Worm (Caenorhabditis elegans) whole organism, L1 larva: ENCODE results near the gene rpl-34.

Experiments used
- C04F5.9 ChIP-seq: sonication (generic microtip); optimal IDR thresholded peaks from 2 replicates; lab custom pipeline; 2016; ENCODE audit warnings: missing genetic modification characterization, missing compliant biosample characterization
- C16A3.4 ChIP-seq: fragments of 150-350 bp; optimal IDR thresholded peaks from 2 replicates; lab custom pipeline; 2014; ENCODE audit warnings: missing biosample characterization, missing genetic modification characterization
- F16B12.6 ChIP-seq: fragments of 150-350 bp; optimal IDR thresholded peaks from 2 replicates; lab custom pipeline; 2014; ENCODE audit warnings: missing biosample characterization, missing genetic modification characterization
- blmp-1 ChIP-seq: fragments of 150-350 bp; optimal IDR thresholded peaks from 2 replicates; lab custom pipeline; 2014; ENCODE audit warnings: missing biosample characterization, missing genetic modification characterization
- ceh-63 ChIP-seq: fragments of 200-800 bp; sonication (Bioruptor generic); optimal IDR thresholded peaks from 2 replicates; lab custom pipeline; 2018; ENCODE audit warnings: mild to moderate bottlenecking, missing genetic modification characterization, missing compliant biosample characterization
- ceh-8 ChIP-seq: fragments of 200-800 bp; sonication (Bioruptor generic); optimal IDR thresholded peaks from 2 replicates; lab custom pipeline; 2018; ENCODE audit warnings: mild to moderate bottlenecking, missing genetic modification characterization, moderate library complexity, missing compliant biosample characterization
- ceh-82 ChIP-seq, 3 experiments: fragments of 150-350 bp in 1 of 3; sonication (generic microtip) in 2 of 3; optimal IDR thresholded peaks; 2 replicates each; lab custom pipeline; 2014 to 2017; ENCODE audit warnings: missing biosample characterization in 3 of 3, missing genetic modification characterization in 3 of 3
- ceh-90 ChIP-seq: sonication (generic microtip); optimal IDR thresholded peaks from 2 replicates; lab custom pipeline; 2016; ENCODE audit warnings: missing genetic modification characterization, missing compliant biosample characterization
- dpl-1 ChIP-seq, 3 experiments: fragments of 150-350 bp in 2 of 3; sonication (generic microtip) in 1 of 3; optimal IDR thresholded peaks; 2 replicates each; lab custom pipeline; 2014 to 2017; ENCODE audit warnings: missing biosample characterization in 3 of 3, missing genetic modification characterization in 3 of 3, missing genetic modification reagents in 3 of 3
- efl-1 ChIP-seq, 4 experiments: fragments of 150-350 bp; optimal IDR thresholded peaks in 3 of 4; peaks in 1 of 4; 1 replicate in 1 of 4; 2 replicates in 3 of 4; lab custom pipeline; 2014; ENCODE audit warnings: missing biosample characterization in 2 of 4, missing genetic modification characterization in 2 of 4, missing genetic modification reagents in 2 of 4
- elt-2 ChIP-seq: sonication (generic microtip); optimal IDR thresholded peaks from 2 replicates; lab custom pipeline; 2016; ENCODE audit warnings: missing genetic modification characterization, mild to moderate bottlenecking, inconsistent platforms, missing compliant biosample characterization, missing genetic modification reagents
- elt-3 ChIP-seq, 6 experiments: fragments of 150-350 bp in 1 of 6; sonication (generic microtip); optimal IDR thresholded peaks; 2 replicates each; lab custom pipeline; 2017 to 2018; ENCODE audit warnings: missing biosample characterization in 6 of 6, missing genetic modification characterization in 6 of 6, inconsistent platforms in 1 of 6
- ets-5 ChIP-seq: fragments of 200-800 bp; sonication (Bioruptor generic); IDR thresholded peaks from 2 replicates; pipeline ENCODE4 v1.3.6; 2022; ENCODE audit warnings: missing genetic modification characterization, missing compliant biosample characterization
- fos-1 ChIP-seq: fragments of 150-350 bp; optimal IDR thresholded peaks from 2 replicates; lab custom pipeline; 2014; ENCODE audit warnings: missing biosample characterization, missing genetic modification characterization
- lin-14 ChIP-seq: fragments of 200-800 bp; sonication (Bioruptor generic); optimal IDR thresholded peaks from 2 replicates; lab custom pipeline; 2018; ENCODE audit warnings: mild to moderate bottlenecking, missing genetic modification characterization, moderate library complexity, missing compliant biosample characterization
- lin-15B ChIP-seq: fragments of 150-350 bp; sonication (generic microtip); optimal IDR thresholded peaks from 3 replicates; lab custom pipeline; 2014; ENCODE audit warnings: missing biosample characterization, missing genetic modification characterization
- lin-35 ChIP-seq, 2 experiments: fragments of 150-350 bp; optimal IDR thresholded peaks; 2 replicates each; lab custom pipeline; 2014; ENCODE audit warnings: missing biosample characterization in 2 of 2, missing genetic modification characterization in 2 of 2, missing genetic modification reagents in 2 of 2
- lir-3 ChIP-seq: sonication (generic microtip); optimal IDR thresholded peaks from 2 replicates; lab custom pipeline; 2016; ENCODE audit warnings: mild to moderate bottlenecking, missing genetic modification characterization, moderate library complexity, missing compliant biosample characterization; ENCODE audit not compliant: poor library complexity
- lsy-2 ChIP-seq, 2 experiments: fragments of 150-350 bp; optimal IDR thresholded peaks; 2 replicates each; lab custom pipeline; 2014; ENCODE audit warnings: missing biosample characterization in 2 of 2, missing genetic modification characterization in 2 of 2
- mab-9 ChIP-seq: fragments of 200-800 bp; sonication (Bioruptor generic); IDR thresholded peaks from 2 replicates; pipeline ENCODE4 v1.3.6; 2022; ENCODE audit warnings: missing genetic modification reagents, missing genetic modification characterization, missing compliant biosample characterization
- nhr-20 ChIP-seq: sonication (generic microtip); optimal IDR thresholded peaks from 2 replicates; lab custom pipeline; 2016; ENCODE audit warnings: mild to moderate bottlenecking, missing genetic modification characterization, missing compliant biosample characterization
- nhr-237 ChIP-seq: fragments of 150-350 bp; optimal IDR thresholded peaks from 2 replicates; lab custom pipeline; 2014; ENCODE audit warnings: missing biosample characterization, missing genetic modification characterization
- nhr-28 ChIP-seq: fragments of 150-350 bp; optimal IDR thresholded peaks from 2 replicates; lab custom pipeline; 2014; ENCODE audit warnings: missing biosample characterization, missing genetic modification characterization
- nhr-47 ChIP-seq: sonication (generic microtip); optimal IDR thresholded peaks from 2 replicates; lab custom pipeline; 2016; ENCODE audit warnings: mild to moderate bottlenecking, missing genetic modification characterization, moderate library complexity, missing compliant biosample characterization
- nhr-71 ChIP-seq: sonication (generic microtip); optimal IDR thresholded peaks from 2 replicates; lab custom pipeline; 2016; ENCODE audit warnings: mild to moderate bottlenecking, missing genetic modification characterization, moderate library complexity, missing compliant biosample characterization
- nhr-84 ChIP-seq: sonication (generic microtip); optimal IDR thresholded peaks from 2 replicates; lab custom pipeline; 2017; ENCODE audit warnings: missing biosample characterization, missing genetic modification characterization
- nhr-85 ChIP-seq: sonication (generic microtip); peaks from one replicate; lab custom pipeline; 2016; ENCODE audit warnings: missing genetic modification characterization, inconsistent platforms, missing compliant biosample characterization
- nhr-90 ChIP-seq: sonication (generic microtip); optimal IDR thresholded peaks from 2 replicates; lab custom pipeline; 2016; ENCODE audit warnings: mild to moderate bottlenecking, missing genetic modification characterization, missing compliant biosample characterization; ENCODE audit not compliant: poor library complexity
- pag-3 ChIP-seq: sonication (generic microtip); optimal IDR thresholded peaks from 2 replicates; lab custom pipeline; 2017; ENCODE audit warnings: missing genetic modification characterization, mild to moderate bottlenecking, missing compliant biosample characterization, antibody characterized with exemption, borderline replicate concordance; ENCODE audit not compliant: insufficient read depth
- rnt-1 ChIP-seq: sonication (generic microtip); optimal IDR thresholded peaks from 2 replicates; lab custom pipeline; 2016; ENCODE audit warnings: mild to moderate bottlenecking, missing genetic modification characterization, moderate library complexity, missing compliant biosample characterization
- skn-1 ChIP-seq: fragments of 150-350 bp; optimal IDR thresholded peaks from 2 replicates; lab custom pipeline; 2014; ENCODE audit warnings: missing biosample characterization, missing genetic modification characterization
- snu-23 ChIP-seq: sonication (generic microtip); optimal IDR thresholded peaks from 2 replicates; lab custom pipeline; 2016; ENCODE audit warnings: missing genetic modification characterization, missing compliant biosample characterization
- sup-37 ChIP-seq: fragments of 200-800 bp; sonication (Bioruptor generic); optimal IDR thresholded peaks from 2 replicates; lab custom pipeline; 2018; ENCODE audit warnings: mild to moderate bottlenecking, missing genetic modification characterization, missing compliant biosample characterization
- swsn-7 ChIP-seq: sonication (generic microtip); optimal IDR thresholded peaks from 2 replicates; lab custom pipeline; 2016; ENCODE audit warnings: missing genetic modification characterization, missing compliant biosample characterization
- tbx-2 ChIP-seq: sonication (generic microtip); optimal IDR thresholded peaks from 2 replicates; lab custom pipeline; 2016; ENCODE audit warnings: missing genetic modification characterization, missing compliant biosample characterization
- unc-86 ChIP-seq: sonication (generic microtip); optimal IDR thresholded peaks from 2 replicates; lab custom pipeline; 2016; ENCODE audit warnings: missing genetic modification characterization, missing compliant biosample characterization
- unc-98 ChIP-seq: fragments of 200-800 bp; sonication (Bioruptor generic); IDR thresholded peaks from 2 replicates; pipeline ENCODE4 v1.3.6; 2022; ENCODE audit warnings: missing genetic modification characterization, missing compliant biosample characterization
- xbp-1 ChIP-seq: sonication (generic microtip); optimal IDR thresholded peaks from 2 replicates; lab custom pipeline; 2016; ENCODE audit warnings: missing genetic modification characterization, missing compliant biosample characterization
- zip-4 ChIP-seq: fragments of 200-800 bp; sonication (Bioruptor generic); optimal IDR thresholded peaks from 2 replicates; lab custom pipeline; 2018; ENCODE audit warnings: mild to moderate bottlenecking, missing genetic modification characterization, moderate library complexity, missing compliant biosample characterization

rpl-34 gene

DNA sequence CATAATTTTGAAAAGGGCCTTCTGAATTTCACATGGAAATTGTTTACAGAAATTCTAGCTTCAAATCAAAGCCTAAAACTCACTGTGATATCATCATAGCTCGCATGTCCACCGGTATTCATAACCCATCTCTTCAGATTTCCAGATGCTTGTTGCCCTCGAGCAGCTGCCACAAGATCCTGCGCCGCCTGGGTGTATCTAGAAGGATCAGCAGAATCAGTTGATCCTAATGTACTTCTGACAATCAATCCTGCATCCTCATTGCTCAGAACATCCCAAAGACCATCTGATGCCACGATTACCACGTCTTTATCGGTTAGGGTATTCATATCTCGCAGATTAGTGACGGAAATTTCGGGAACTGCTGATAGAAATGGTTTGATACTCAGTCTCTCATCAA is 2.9 kb upstream of the rpl-34 start:
- no peak for TF ChIP-seq dpl-1 (GFP tag; optimal IDR thresholded peaks at IDR 0.05; lab: Kevin White, UChicago)

DNA sequence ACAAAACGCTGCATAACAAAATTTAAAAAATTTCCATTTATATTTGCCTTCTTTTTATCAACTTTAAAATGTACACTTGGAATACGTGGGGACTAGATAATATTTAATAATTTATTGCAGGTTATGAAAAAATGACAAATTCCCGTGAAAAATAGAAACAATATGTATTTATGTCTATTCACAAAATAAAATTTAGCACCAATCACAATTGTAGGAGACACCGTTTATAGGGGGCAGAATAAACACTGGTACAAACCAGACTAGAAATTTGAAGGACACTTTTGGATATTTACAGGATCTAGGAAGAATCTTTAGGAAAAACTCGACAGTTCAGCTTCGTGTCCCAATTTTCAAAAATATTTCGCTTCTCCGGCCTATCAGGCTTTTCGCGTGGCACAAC is 1.6 kb downstream of the rpl-34 start, which contains the start of gene C42C1.3:
Gene C42C1.3, minus strand, starts transcription at position 101 of the 400 bp plus-strand sequence.
- no peak for TF ChIP-seq C04F5.9 (tag; lab: Kevin White, UChicago)
- TF ChIP-seq nhr-85 (tag; lab: Kevin White, UChicago): peak; percentile 42

- TF ChIP-seq elt-2 (tag; lab: Kevin White, UChicago) (peak; percentile 98), efl-1 (optimal IDR thresholded peaks at IDR 0.05; lab: Kevin White, UChicago) (no peak), efl-1 (GFP tag; optimal IDR thresholded peaks at IDR 0.05 in 1 of 2; lab: Kevin White, UChicago) (peak in 1 of 2 experiments; percentile 82), ets-5 (GFP tag; lab: Robert Waterston, UW) (no peak)
Observed at ce11 chrIV:12274365-12274764, 5.6 kb downstream of the rpl-34 start.

- TF ChIP-seq nhr-84: no peak
- no peak for TF ChIP-seq ceh-63 (GFP tag; lab: Kevin White, UChicago)
- no peak for TF ChIP-seq nhr-90
Observed at ce11 chrIV:12275892-12276291, 7.1 kb downstream of the rpl-34 start, which contains the start of gene vps-8. Gene vps-8 (minus strand): TSS chrIV:12275992.

DNA sequence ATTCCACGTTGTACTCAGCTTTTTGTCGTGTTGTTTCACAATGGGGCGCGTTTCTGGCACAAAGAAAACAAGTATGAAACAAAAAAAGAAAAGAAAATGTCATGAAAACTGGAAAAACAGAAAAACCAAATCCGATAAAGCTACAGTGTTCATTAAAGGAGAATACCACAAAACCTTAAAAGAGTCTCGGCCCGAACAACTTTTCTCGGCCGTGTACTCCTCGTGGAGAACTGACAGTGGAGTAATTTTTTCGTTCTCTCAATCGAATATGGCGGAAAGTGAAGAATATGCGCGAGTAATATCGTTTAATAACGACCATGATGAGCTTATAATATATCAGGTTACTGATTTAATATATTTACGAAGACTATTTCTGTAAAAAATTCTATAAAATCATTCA is 9.7 kb downstream of the rpl-34 start, which contains the start of the genes tag-335 and vkmt-1:
Gene tag-335, minus strand, starts transcription at position 88 of the 400 bp plus-strand sequence.
Gene vkmt-1, plus strand, starts transcription at position 219 of the 400 bp plus-strand sequence.
- TF ChIP-seq nhr-47 (tag; lab: Kevin White, UChicago): peak; percentile 16
- TF ChIP-seq rnt-1 (tag; lab: Kevin White, UChicago): peak; percentile 70
- peak; percentile 4 to 37 for TF ChIP-seq lin-35 (GFP tag; optimal IDR thresholded peaks at IDR 0.05; lab: Kevin White, UChicago)
- TF ChIP-seq snu-23 (GFP tag; lab: Kevin White, UChicago): peak; percentile 34
- no peak for TF ChIP-seq nhr-237 (tag; lab: Kevin White, UChicago)
- no peak for TF ChIP-seq zip-4 (GFP tag; lab: Kevin White, UChicago)
- TF ChIP-seq dpl-1 (GFP tag; optimal IDR thresholded peaks at IDR 0.05; lab: Kevin White, UChicago): peak in 2 of 3 experiments; percentile 1 to 36
- no peak for TF ChIP-seq C16A3.4 (tag; lab: Kevin White, UChicago)
- TF ChIP-seq F16B12.6: peak; percentile 32
- no peak for TF ChIP-seq unc-98 (GFP tag; lab: Robert Waterston, UW)
- peak; percentile 16 for TF ChIP-seq nhr-20 (tag; lab: Kevin White, UChicago)
- TF ChIP-seq ceh-90 (tag; lab: Kevin White, UChicago): peak; percentile 52
- TF ChIP-seq xbp-1 (tag; lab: Kevin White, UChicago): peak; percentile 29
- TF ChIP-seq blmp-1 (tag; lab: Kevin White, UChicago): peak; percentile 19
- peak; percentile 7 for TF ChIP-seq lir-3 (tag; lab: Kevin White, UChicago)
- TF ChIP-seq tbx-2 (tag; lab: Kevin White, UChicago): peak; percentile 16
- TF ChIP-seq efl-1 (optimal IDR thresholded peaks at IDR 0.05; lab: Kevin White, UChicago): peak; percentile 11 to 25
- TF ChIP-seq efl-1 (GFP tag; optimal IDR thresholded peaks at IDR 0.05 in 1 of 2; lab: Kevin White, UChicago): peak; percentile 11 to 17
- TF ChIP-seq nhr-71 (tag; lab: Kevin White, UChicago): peak; percentile 28
- peak in 1 of 2 experiments; percentile 50 for TF ChIP-seq lsy-2 (tag; optimal IDR thresholded peaks at IDR 0.05; lab: Kevin White, UChicago)

DNA sequence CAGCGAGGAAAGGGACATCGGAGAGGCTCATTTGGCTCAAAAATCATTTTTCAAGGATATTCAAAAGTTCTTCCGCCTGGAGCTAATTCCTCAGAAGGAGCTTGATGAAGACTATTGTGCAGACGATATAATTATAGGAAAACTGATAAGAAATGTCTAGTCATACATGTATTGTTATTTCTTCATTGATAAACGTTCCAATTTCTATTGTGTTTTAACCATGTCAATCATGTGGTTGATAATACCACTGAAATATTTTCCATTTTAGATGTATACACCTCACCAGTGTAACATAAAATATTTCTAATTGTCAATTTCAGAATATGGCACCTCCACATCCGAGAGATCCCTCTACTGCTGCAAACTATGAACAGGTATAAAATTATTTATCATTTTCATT is 10.5 kb downstream of the rpl-34 start, which contains the start of gene ltah-1.1:
Gene ltah-1.1, plus strand, starts transcription at position 283 of the 400 bp plus-strand sequence.
- no peak for TF ChIP-seq elt-3 (tag; optimal IDR thresholded peaks at IDR 0.05; lab: Kevin White, UChicago)
- TF ChIP-seq pag-3 (tag; lab: Kevin White, UChicago): no peak
- no peak for TF ChIP-seq snu-23 (GFP tag; lab: Kevin White, UChicago)
- TF ChIP-seq sup-37: no peak
- TF ChIP-seq C04F5.9 (tag; lab: Kevin White, UChicago): no peak
- no peak for TF ChIP-seq ets-5 (GFP tag; lab: Robert Waterston, UW)
- TF ChIP-seq fos-1: no peak
- TF ChIP-seq C16A3.4 (tag; lab: Kevin White, UChicago): no peak
- TF ChIP-seq nhr-28 (tag; lab: Kevin White, UChicago): no peak
- no peak for TF ChIP-seq lin-14
- TF ChIP-seq unc-86 (tag; lab: Kevin White, UChicago): no peak
- no peak for TF ChIP-seq nhr-47 (tag; lab: Kevin White, UChicago)
- no peak for TF ChIP-seq ceh-8 (GFP tag; lab: Kevin White, UChicago)
- no peak for TF ChIP-seq skn-1 (tag; lab: Kevin White, UChicago)
- no peak for TF ChIP-seq swsn-7 (tag; lab: Kevin White, UChicago)
- TF ChIP-seq lin-15B (tag; lab: Kevin White, UChicago): no peak
- TF ChIP-seq nhr-90: no peak
- no peak for TF ChIP-seq mab-9 (GFP tag; lab: Robert Waterston, UW)
- TF ChIP-seq ceh-82 (tag; optimal IDR thresholded peaks at IDR 0.05; lab: Kevin White, UChicago): no peak
